Fruit fly (Drosophila melanogaster): ENCODE data around the gene CG12105.

Gene CG12105

DNA sequence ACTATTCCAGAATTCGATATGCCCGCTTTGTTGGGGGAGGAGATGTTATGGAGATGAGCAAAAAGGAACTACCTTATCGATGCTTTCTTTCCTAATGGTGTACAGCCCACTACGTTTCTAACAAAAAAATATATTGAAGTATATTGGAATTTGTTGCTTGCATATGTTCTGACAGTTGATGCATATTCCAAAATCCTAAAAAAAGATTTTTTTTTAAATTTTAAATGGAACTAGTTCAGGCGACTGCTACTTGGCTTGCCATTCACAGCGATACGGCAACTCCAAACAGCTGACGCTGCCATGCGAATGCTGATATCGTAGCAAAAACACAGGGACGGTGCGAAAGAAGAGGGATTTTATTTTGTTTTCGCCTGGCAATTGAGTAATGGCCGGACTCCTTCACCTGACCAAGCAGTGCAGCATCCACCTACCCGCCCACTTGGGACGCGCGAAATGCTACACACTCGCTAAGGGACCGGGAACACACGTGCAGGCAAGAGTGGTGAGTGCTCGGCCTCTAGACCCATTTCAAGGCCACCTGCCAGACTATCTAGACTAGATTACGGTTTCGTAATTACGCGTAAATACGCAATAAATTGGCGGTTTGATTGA, 2.6 kb upstream of the CG12105 start, which contains the start of the genes CG13926, ABCB7 and CG33230 (continued):
- TF ChIP-seq ci (GFP tag; IDR thresholded peaks at IDR 0.05): no peak; the same call in 2 of the 3 replicates
- no peak for TF ChIP-seq Gsc (GFP tag; IDR thresholded peaks at IDR 0.05)
- TF ChIP-seq Vsx1 (GFP tag; optimal IDR thresholded peaks at IDR 0.05): no peak
- no peak for TF ChIP-seq so (GFP tag; IDR thresholded peaks at IDR 0.05)
- TF ChIP-seq phol (tag; optimal IDR thresholded peaks at IDR 0.05): peak; percentile 52
- TF ChIP-seq Dbx (GFP tag; IDR thresholded peaks at IDR 0.05): 0 out of 3 replicates have a peak, but pooled peaks have one; percentile 42
- peak; percentile 50 for TF ChIP-seq cwo (GFP tag; optimal IDR thresholded peaks at IDR 0.05)
- TF ChIP-seq bsh (GFP tag; optimal IDR thresholded peaks at IDR 0.05): no peak
- TF ChIP-seq ems (GFP tag; optimal IDR thresholded peaks at IDR 0.05): no peak
- no peak for TF ChIP-seq Six4 (GFP tag; optimal IDR thresholded peaks at IDR 0.05)
- TF ChIP-seq HLH3B (GFP tag; IDR thresholded peaks at IDR 0.05): no peak
- no peak for TF ChIP-seq CG11695 (GFP tag; IDR thresholded peaks at IDR 0.05)
- no peak for TF ChIP-seq Trl (optimal IDR thresholded peaks at IDR 0.05)
- TF ChIP-seq Trl (GFP tag; optimal IDR thresholded peaks at IDR 0.05): no peak
- peak; percentile 55 for TF ChIP-seq CG14710 (tag; optimal IDR thresholded peaks at IDR 0.05)
- TF ChIP-seq Adf1 (GFP tag; IDR thresholded peaks at IDR 0.05): peak; percentile 20; the same call in 1 of the 2 replicates
- no peak for TF ChIP-seq luna (GFP tag; optimal IDR thresholded peaks at IDR 0.05)
- TF ChIP-seq inv (GFP tag; IDR thresholded peaks at IDR 0.05; ENCODE audit: partially characterized antibody): peak; percentile 20; the same call in 1 of the 2 replicates
- TF ChIP-seq chn (GFP tag; optimal IDR thresholded peaks at IDR 0.05): no peak
- TF ChIP-seq ro (GFP tag; IDR thresholded peaks at IDR 0.05): no peak
- no peak for TF ChIP-seq CG3838 (GFP tag; optimal IDR thresholded peaks at IDR 0.05)
- TF ChIP-seq Sry-δ (GFP tag; optimal IDR thresholded peaks at IDR 0.05): peak; percentile 43
- TF ChIP-seq CG31441 (GFP tag; IDR thresholded peaks at IDR 0.05): no peak; the same call in 1 of the 2 replicates
- TF ChIP-seq ham (GFP tag; IDR thresholded peaks at IDR 0.05): no peak
- TF ChIP-seq CG10462 (GFP tag; optimal IDR thresholded peaks at IDR 0.05): no peak
- TF ChIP-seq vfl (GFP tag; optimal IDR thresholded peaks at IDR 0.05): no peak
- peak; percentile 46; the same call in 1 of the 2 replicates for TF ChIP-seq amos (GFP tag; IDR thresholded peaks at IDR 0.05; ENCODE audit: partially characterized antibody)
- TF ChIP-seq CG13624 (GFP tag; optimal IDR thresholded peaks at IDR 0.05): peak; percentile 35
- TF ChIP-seq Opbp (GFP tag; IDR thresholded peaks at IDR 0.05; ENCODE audit: partially characterized antibody): no peak
- no peak for TF ChIP-seq vnd (GFP tag; IDR thresholded peaks at IDR 0.05; ENCODE audit: partially characterized antibody)
- no peak for TF ChIP-seq sd (tag; optimal IDR thresholded peaks at IDR 0.05)
- peak; percentile 61 for TF ChIP-seq CG10543 (GFP tag; optimal IDR thresholded peaks at IDR 0.05)
- no peak for TF ChIP-seq Myb (GFP tag; optimal IDR thresholded peaks at IDR 0.05)
- TF ChIP-seq GATAe (GFP tag; conservative IDR thresholded peaks at IDR 0.05): no peak
- no peak for TF ChIP-seq gt (GFP tag; IDR thresholded peaks at IDR 0.05)

DNA sequence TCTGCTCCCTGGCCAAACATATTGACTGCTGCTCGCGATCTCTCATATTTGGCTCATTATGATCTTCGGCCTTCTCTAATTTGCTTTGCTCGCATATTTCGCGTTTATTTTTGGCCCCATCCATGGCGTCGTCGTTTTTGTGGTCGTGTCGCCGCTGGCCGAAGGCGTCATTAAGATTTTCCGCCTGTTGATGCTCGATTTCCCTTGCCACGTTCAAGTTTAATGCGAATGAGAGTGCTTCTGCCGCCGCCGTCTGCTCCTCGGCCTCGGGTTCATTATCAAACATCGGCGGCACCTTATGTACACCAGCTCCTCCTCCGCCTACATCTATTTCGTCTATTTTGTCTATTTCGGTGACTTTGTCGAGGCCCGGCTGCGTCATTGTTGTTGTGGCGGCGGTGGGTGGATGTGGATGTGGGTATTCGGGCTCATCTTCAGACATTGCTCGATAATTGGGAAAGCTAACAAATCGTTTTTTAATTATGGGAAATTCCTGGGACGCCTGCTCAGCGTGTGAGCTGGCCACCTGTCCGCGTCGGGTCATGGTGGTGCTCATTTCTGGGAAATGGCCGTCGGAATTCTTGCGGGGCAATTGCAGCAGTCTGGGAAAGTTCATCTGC, 1.0 kb downstream of the CG12105 start:
- no peak for TF ChIP-seq unpg (GFP tag; optimal IDR thresholded peaks at IDR 0.05)
- TF ChIP-seq CG12769 (tag; optimal IDR thresholded peaks at IDR 0.05): peak; percentile 66
- TF ChIP-seq CG3838 (GFP tag; optimal IDR thresholded peaks at IDR 0.05): no peak
- TF ChIP-seq exex (tag; optimal IDR thresholded peaks at IDR 0.05): no peak
- TF ChIP-seq chinmo (GFP tag; IDR thresholded peaks at IDR 0.05; ENCODE audit: partially characterized antibody): 0 out of 4 replicates have a peak, but pooled peaks have one; percentile 18
- no peak for TF ChIP-seq CG9817 (tag; optimal IDR thresholded peaks at IDR 0.05)
- TF ChIP-seq slou (GFP tag; optimal IDR thresholded peaks at IDR 0.05): no peak
- no peak for TF ChIP-seq sisA (GFP tag; IDR thresholded peaks at IDR 0.05)
- TF ChIP-seq D19B (GFP tag; optimal IDR thresholded peaks at IDR 0.05): no peak
- TF ChIP-seq sd (tag; optimal IDR thresholded peaks at IDR 0.05): peak; percentile 63
- TF ChIP-seq ftz-f1 (GFP tag; optimal IDR thresholded peaks at IDR 0.05): peak; percentile 57
- TF ChIP-seq CG3407 (GFP tag; optimal IDR thresholded peaks at IDR 0.05): no peak
- no peak for TF ChIP-seq HmgD (GFP tag; optimal IDR thresholded peaks at IDR 0.05)
- 0 out of 3 replicates have a peak, but pooled peaks have one; percentile 25 for TF ChIP-seq sr (GFP tag; IDR thresholded peaks at IDR 0.05)
- TF ChIP-seq CG10543 (GFP tag; optimal IDR thresholded peaks at IDR 0.05): peak; percentile 85
- TF ChIP-seq trh (GFP tag; optimal IDR thresholded peaks at IDR 0.05): no peak
- TF ChIP-seq Fer2 (tag; optimal IDR thresholded peaks at IDR 0.05): no peak
- no peak for TF ChIP-seq stc (GFP tag; IDR thresholded peaks at IDR 0.05)
- TF ChIP-seq bab2 (GFP tag; optimal IDR thresholded peaks at IDR 0.05): no peak
